Worm (Caenorhabditis elegans): ENCODE results near the gene ZC116.5.

- TF ChIP-seq nhr-11 (tag; optimal IDR thresholded peaks at IDR 0.05) = no peak
- no peak for TF ChIP-seq dmd-4 (tag; optimal IDR thresholded peaks at IDR 0.05; ENCODE audit: borderline replicate concordance)
- TF ChIP-seq hlh-6 (tag; optimal IDR thresholded peaks at IDR 0.05) = no peak
- TF ChIP-seq fkh-6 (tag; optimal IDR thresholded peaks at IDR 0.05) = no peak
- TF ChIP-seq ets-4 (tag; optimal IDR thresholded peaks at IDR 0.05) = no peak
- no peak for TF ChIP-seq unc-55 (GFP tag; optimal IDR thresholded peaks at IDR 0.05)
- no peak for TF ChIP-seq fkh-10 (GFP tag; optimal IDR thresholded peaks at IDR 0.05)
These were observed 41.4 kb downstream of the ZC116.5 start for ce11 chrV:12567312-12567711.

Data from whole organism, late embryonic.